Fruit fly (Drosophila melanogaster) ovary, adult (tissue): ENCODE measurements around the gene CG31050.

ENCODE experiments used
- CG17801 ChIP-seq: fragments of 200-800 bp; optimal IDR thresholded peaks from 2 replicates; lab custom pipeline; 2019; ENCODE audit warnings: missing biosample characterization, mild to moderate bottlenecking, missing genetic modification characterization, moderate library complexity; ENCODE audit not compliant: partially characterized antibody

The CG31050 gene

DNA sequence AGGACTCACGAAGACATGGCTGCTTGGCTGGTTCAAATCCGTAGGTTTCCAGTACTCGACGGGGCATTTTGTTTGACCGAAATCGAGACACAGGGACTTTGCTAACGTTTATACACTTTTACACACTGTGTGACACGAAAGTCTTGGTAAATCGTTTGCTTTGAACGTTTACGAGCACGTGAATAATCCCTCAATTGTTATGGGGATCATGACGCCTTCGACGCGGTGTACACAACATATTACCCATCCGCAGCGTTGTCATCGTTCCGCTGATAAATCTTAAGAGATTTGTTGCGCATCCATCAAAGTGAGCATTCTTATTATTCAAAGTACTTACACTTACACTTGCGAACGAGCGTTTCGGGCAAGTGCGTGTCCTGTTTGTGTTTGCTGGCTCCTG is at the start of gene CG31050:
Gene CG31050, minus strand, starts transcription at position 101 of the 400 bp plus-strand sequence.
- no peak for TF ChIP-seq CG17801

DNA sequence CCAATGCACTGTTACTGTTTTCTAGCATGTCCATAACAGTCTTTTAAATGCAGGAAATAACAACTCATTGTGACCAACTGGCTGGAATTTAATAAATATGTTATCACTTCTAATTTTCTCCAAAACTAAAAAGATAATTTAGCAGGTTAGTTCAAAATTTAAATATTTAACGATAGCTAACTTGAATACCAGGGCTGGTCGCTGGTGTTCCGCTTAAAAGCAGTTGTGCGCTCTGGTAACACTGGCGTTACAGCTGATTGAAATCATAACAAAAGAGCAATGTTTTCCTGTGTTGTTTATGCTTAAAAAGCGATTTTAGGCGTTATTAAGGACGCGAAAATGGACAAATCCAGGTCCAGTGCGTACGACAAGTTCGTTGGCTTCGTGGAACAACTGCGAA is 45.7 kb upstream of the CG31050 start, which contains the start of gene htt:
Gene htt, plus strand, starts transcription at position 250 of the 400 bp plus-strand sequence.
- TF ChIP-seq CG17801, result no peak

DNA sequence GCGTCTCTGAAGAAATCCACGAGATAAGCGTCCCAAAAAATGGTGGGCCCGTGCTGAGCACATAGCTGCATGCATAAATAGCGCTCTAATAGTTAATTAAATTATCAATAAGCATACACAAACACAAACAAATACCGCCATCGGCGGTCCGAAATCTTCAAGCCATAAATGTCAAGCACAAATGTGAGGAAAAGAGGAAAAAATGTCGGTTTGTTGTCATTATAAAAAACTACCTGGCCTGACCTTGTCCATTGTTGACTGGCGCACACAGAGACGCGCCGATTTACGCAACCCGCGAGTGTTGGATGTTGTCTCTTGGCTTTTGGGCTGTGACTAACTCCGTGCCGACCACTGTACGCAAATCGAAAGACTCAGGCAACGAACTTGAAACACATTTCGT is 37.7 kb upstream of the CG31050 start:
- no peak for TF ChIP-seq CG17801

DNA sequence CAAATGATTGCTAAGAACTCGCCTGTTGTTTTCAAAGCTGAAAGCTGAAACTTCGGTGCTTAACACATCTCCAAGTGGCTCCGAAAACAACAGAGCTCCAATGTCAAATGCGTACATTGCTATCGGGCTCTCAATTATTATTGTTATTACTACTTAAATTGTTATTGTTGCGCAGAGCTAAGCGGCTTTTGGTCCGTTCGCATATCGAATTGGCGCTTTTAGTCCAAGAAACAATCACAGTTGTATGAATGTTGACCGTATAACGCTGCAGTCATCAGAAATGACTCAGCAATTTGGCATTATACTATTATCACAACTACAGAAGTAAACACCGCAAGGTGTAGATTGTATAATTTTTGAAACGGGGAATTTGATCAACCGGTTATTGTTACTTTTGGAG is 35.3 kb upstream of the CG31050 start:
- TF ChIP-seq CG17801, result no peak

DNA sequence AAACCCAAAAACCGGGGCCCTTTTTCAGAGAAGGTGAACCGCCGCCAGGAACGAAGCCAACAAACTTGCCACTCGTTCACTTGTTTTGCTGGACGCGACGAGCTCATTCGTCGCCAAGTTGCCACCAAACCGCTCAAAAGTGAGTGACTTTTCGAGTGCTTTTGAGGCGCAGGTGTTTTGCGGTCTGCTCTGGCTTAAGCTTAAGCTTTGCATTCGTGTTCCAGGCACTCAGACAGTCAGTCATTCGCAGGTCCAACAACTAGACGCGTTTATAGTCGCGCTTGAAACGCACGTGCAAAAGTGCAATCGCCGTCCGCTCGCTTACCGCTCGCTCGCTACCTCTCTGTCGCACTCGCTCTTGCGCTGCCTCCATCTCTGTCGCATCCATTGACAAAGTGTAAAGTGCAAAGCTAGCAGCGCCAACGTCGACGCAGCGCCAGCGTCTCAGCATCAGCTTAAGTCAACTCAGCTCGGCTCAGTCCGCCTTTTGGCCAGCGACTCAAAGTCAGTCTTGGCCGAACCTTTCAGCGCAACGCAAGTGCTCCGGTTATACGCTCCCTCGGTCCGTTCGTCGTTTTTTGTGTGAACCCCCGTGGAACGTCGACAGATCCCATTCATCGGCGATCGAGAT is 31.7 kb upstream of the CG31050 start:
- no peak for TF ChIP-seq CG17801

DNA sequence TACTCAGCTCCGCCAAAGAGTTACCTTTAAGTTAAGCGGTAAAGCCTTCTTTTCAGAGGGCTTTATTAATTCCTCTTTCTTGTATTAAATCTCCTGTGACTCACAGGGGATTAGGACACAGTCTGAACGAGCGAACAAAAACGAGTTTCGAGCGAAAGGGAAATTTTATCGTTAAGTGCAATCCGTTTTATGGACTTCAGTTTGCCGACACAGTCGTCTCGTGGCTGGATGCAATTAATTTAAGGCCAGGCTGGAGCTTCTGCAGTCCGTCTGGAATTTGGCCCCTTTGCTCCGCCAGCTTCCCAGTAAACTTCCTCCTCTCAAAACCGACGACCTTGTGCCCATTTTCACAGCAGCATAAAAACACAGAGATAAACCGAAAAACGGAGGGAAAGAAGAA is 29.3 kb upstream of the CG31050 start:
- TF ChIP-seq CG17801, result no peak

DNA sequence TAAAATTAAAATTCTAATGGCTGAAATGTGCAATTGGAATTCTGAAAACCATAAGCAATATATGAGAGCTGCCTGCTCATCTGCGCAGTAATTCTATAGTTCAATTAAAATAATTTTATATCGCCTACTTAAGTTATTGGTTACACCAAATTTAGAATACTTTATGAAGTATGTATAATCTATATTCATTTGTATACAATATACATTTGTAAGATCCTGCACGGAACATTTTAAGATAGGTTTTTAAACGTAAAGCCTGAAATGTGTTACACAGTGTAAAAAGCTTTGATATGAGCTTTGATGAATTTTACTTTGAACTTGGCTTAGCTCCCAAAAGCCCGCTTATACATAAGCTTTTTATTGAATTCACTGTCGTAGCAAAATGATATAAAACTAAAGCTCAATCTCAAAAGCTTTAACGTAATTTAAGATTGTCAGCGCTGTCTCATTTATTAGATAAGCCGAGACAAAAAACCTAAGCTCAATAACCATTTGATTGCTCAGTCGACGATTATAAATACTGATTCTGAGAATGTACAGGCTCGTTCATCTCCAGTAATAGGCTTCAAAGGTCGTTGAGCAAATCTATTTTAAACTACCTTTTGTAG is 27.4 kb upstream of the CG31050 start:
- no peak for TF ChIP-seq CG17801

DNA sequence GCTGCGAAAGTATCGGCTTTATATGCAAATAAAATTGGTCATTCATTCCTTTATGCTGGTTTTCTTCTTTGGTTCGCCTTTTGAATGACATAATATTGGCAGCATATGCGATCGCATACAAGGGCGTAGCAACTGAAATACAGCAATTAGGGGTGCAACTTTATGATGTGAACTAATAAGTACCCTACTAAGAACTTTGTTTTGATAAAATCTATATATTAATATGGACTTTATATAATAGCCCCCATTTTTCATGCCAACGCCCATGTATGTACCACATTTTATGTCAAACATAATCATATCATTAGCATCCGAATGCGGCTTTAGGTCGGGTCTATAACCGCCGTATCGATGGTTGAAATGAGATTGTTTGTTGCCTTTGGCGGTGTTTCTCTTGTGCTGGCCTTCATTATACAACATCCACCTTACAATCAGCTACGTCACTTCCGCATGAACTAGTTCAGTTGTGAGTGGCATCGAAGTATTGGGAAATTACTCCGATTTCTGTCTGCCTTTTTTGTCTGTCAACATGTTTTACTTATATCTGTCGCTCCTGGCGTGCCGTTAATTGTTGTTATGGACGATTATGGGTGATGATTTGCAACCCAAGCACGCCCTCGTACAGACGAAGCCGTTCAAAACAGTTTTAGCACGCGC is 26.7 kb upstream of the CG31050 start:
- no peak for TF ChIP-seq CG17801

DNA sequence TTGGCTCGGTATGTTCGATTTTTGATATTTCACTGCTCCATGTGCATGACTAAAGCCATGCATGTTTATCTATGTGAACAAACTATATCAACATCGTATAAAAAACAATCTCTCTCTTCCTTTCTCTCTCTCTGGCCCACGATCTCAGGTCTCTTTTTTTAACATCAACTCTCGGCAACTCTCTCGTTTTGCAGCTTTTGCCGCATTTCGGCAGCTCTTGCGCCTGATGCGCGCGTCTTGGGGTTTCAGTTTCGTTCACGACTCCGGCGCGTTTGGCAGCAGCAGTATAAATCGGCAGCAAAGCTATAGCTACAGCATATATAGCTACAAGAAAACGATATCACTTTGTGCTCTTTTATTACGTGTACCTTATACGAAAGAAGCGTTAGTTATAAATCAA is 24.5 kb upstream of the CG31050 start, which contains the start of gene snu:
Gene snu, plus strand, starts transcription at position 254 of the 400 bp plus-strand sequence.
- no peak for TF ChIP-seq CG17801

DNA sequence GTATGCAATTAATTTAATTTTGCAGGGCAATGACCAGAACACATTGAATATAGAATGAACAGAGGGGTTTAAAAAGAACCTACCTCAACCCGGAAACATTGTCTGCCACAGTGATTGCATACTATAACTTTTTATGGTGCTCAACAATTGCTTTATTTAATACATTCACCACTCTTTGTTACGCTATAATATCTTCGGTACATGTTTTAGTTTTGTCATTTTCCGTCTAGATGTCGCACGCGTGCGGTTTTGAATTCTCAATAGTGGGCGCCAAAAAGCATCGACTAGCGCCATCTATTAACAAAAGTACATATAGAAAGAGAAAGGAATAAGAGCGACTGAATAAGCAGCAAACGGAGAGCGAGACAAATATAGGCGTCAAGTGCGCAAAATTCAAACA is 21.9 kb upstream of the CG31050 start:
- TF ChIP-seq CG17801, result peak; percentile 10

DNA sequence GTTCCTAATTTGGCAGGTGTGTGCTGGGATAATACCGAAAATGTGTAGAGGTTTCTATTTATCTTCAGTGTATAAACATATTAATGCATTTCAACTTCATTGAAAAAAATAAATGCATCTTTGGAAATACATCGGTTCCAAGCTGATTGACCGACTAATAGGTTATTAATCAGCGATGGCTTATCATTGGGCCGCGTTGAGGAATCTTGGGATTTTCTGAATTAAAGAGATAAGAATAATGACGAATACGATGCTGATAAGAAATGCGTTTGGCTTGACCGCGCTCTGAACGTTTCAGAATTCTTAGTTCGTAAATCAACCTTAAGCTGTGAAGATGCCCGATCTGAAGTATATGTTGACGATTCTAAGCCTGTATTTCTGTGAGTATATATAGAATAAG is 20.1 kb upstream of the CG31050 start, which contains the start of gene Sid:
Gene Sid, plus strand, starts transcription at position 301 of the 400 bp plus-strand sequence.
- TF ChIP-seq CG17801, result no peak

DNA sequence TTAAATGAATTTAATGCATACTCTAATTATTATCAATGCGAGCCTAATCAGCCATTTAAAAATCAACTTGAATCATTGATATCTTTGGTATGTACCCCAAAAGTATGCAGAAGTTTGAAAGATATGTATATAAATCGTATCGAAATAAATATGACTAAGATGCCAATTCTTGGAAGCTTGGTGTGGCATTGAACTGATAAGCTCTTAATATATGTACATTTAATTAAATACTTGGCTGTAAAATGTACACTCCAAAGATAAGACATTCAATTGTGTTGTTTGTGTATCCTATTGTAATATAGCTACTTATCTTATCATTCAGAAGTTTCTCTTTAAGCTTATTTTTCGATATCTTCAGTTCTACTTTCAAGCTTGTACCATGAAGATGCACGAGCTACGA is 18.6 kb upstream of the CG31050 start, which contains the start of gene CG33346:
Gene CG33346, plus strand, starts transcription at position 380 of the 400 bp plus-strand sequence.
- TF ChIP-seq CG17801, result no peak

DNA sequence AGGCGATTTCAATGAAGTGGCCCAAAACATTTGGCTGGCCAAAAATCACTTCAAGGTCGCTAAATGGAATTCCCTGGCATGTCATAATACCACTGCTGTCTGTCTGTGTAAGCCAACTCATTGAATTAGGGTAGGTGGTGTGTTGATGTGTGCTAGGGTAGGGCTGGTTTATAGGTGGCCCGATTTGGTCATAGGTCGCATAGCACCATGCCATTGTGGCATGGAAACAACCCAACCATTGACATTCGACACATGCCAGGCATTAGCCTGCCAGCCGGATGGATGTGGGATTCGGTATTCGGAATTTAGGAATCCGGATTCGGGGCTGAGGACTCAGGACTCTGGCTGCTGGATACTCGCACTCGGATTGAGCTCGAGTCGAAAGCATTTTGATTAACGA is 12.7 kb upstream of the CG31050 start:
- no peak for TF ChIP-seq CG17801

DNA sequence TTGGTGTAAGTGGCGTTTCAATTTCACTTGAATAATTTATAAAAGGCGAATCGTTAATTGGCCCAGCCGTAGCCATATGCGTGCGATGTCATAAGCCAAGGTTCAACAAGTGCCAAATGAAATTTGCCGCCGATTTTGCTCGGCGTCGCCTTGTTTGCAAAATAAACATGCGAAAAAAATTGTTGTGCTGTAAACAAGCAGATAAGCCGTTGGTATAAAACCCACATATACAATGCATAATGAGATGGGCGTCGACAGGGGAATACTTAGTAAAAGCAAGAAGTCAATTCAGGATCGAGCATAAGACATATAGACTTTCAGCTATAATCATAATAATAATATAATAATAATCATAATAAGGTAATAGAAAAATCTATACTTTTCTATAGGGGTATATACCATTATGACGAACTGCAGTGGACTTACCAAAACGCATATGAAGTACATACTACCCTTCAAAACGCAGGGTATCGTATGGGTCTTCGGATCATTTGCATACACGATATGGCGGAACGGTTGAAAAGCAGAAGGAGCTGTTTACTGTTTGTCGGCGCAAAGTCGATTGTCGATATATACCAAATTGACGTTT is 5.9 kb upstream of the CG31050 start:
- no peak for TF ChIP-seq CG17801

DNA sequence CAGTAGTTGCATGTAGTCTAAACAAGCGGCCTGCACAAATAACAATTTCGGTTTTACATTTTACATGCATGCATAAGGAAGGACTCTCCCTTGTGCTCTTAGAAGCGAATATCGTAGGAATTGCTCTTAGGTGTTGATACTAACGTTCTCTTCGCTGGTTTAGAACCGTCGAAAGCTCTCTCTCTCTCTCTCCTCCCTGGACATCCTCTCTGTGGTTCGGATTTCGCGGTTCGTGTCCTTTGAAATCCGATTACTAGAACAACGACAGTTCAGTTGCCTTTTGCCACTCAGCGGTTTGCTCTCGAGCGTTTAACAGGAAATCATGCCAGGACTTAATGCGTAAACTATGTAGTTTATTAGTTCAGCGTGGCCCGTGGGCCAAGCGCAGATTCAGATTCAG is 4.3 kb upstream of the CG31050 start:
- TF ChIP-seq CG17801, result no peak

DNA sequence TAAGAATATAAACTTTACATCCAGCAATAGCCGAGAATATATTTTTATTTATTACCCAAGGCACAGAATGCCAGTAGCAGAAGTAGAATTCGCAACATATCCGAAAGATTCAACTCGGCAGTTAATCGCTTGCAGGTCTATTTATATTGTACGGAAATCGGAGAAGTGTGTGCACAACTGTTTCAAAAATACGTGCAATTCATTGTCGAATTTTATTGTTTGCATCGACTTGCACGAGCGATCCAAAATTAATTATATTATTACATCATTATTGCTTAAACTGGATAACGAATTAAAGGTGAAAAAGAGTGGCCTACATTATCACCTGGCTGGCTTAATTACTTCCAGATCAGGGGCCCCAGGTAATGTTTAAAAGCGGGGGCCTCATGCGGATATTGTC is 7.5 kb downstream of the CG31050 start, which contains the start of gene CG14062:
Gene CG14062, minus strand, starts transcription at position 101 of the 400 bp plus-strand sequence.
- no peak for TF ChIP-seq CG17801

DNA sequence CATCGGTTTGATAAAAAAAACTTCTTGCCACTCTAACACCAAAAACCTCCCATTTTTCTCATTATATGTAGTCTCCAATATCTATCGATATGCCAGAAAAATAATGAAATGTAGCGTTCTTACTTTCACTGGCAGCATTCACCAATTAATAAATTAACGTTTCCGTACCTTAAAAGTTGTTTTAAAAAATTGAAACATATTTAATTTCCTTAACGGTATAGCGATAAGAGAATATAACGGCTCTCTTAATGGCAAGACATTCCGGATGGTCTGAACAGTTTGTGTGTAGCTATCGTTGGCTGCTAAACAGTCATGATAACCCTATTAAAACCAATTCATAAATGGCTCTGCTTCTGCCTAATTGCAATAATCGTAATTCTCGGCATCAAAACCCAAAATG is 14.2 kb downstream of the CG31050 start, which contains the start of gene CG9988:
Gene CG9988, plus strand, starts transcription at position 301 of the 400 bp plus-strand sequence.
- TF ChIP-seq CG17801, result no peak
